Worm (Caenorhabditis elegans) whole organism, mixed stage, embryonic: ENCODE measurements around the gene cest-30.

Source experiments
- M03D4.4 ChIP-seq: sonication (generic microtip); optimal IDR thresholded peaks from 2 replicates; lab custom pipeline; 2017; ENCODE audit warnings: mild to moderate bottlenecking, missing genetic modification characterization, missing compliant biosample characterization
- blmp-1 ChIP-seq: fragments of 150-350 bp; optimal IDR thresholded peaks from 2 replicates; lab custom pipeline; 2014; ENCODE audit warnings: missing biosample characterization, missing genetic modification characterization
- ceh-39 ChIP-seq: fragments of 150-350 bp; optimal IDR thresholded peaks from 2 replicates; lab custom pipeline; 2014; ENCODE audit warnings: missing biosample characterization, missing genetic modification characterization
- ceh-43 ChIP-seq: fragments of 200-800 bp; sonication (Bioruptor generic); optimal IDR thresholded peaks from 2 replicates; lab custom pipeline; 2018; ENCODE audit warnings: mild to moderate bottlenecking, missing genetic modification characterization, moderate library complexity, missing compliant biosample characterization
- ceh-83 ChIP-seq: fragments of 200-800 bp; sonication (Bioruptor generic); optimal IDR thresholded peaks from 2 replicates; lab custom pipeline; 2018; ENCODE audit warnings: mild to moderate bottlenecking, missing genetic modification characterization, missing compliant biosample characterization
- ces-1 ChIP-seq: fragments of 150-350 bp; optimal IDR thresholded peaks from 2 replicates; lab custom pipeline; 2014; ENCODE audit warnings: missing biosample characterization, missing genetic modification reagents, missing genetic modification characterization
- cnd-1 ChIP-seq: fragments of 200-800 bp; sonication (Bioruptor generic); optimal IDR thresholded peaks from 2 replicates; lab custom pipeline; 2018; ENCODE audit warnings: mild to moderate bottlenecking, missing genetic modification characterization, missing compliant biosample characterization
- drap-1 ChIP-seq: fragments of 200-800 bp; sonication (Bioruptor generic); optimal IDR thresholded peaks from 3 replicates; lab custom pipeline; 2018; ENCODE audit warnings: mild to moderate bottlenecking, missing genetic modification characterization, missing compliant biosample characterization
- elt-1 ChIP-seq: sonication (generic microtip); optimal IDR thresholded peaks from 2 replicates; lab custom pipeline; 2017; ENCODE audit warnings: missing genetic modification characterization, mild to moderate bottlenecking, missing compliant biosample characterization, antibody characterized with exemption, moderate library complexity, borderline replicate concordance; ENCODE audit not compliant: insufficient read depth
- elt-3 ChIP-seq: fragments of 150-350 bp; optimal IDR thresholded peaks from 2 replicates; lab custom pipeline; 2014; ENCODE audit warnings: missing biosample characterization, missing genetic modification characterization
- ham-2 ChIP-seq: fragments of 200-800 bp; sonication (Bioruptor generic); optimal IDR thresholded peaks from 2 replicates; lab custom pipeline; 2018; ENCODE audit warnings: mild to moderate bottlenecking, missing genetic modification characterization, missing compliant biosample characterization
- hlh-1 ChIP-seq: fragments of 150-350 bp; optimal IDR thresholded peaks from 2 replicates; lab custom pipeline; 2014; ENCODE audit warnings: missing biosample characterization, missing genetic modification reagents, missing genetic modification characterization
- lin-32 ChIP-seq: fragments of 200-800 bp; sonication (Bioruptor generic); optimal IDR thresholded peaks from 2 replicates; lab custom pipeline; 2018; ENCODE audit warnings: mild to moderate bottlenecking, missing genetic modification characterization, missing compliant biosample characterization
- mab-5 ChIP-seq: fragments of 150-350 bp; optimal IDR thresholded peaks from 2 replicates; lab custom pipeline; 2014; ENCODE audit warnings: missing biosample characterization, missing genetic modification characterization
- mep-1 ChIP-seq: fragments of 150-350 bp; optimal IDR thresholded peaks from 2 replicates; lab custom pipeline; 2017; ENCODE audit warnings: missing biosample characterization, missing genetic modification reagents, missing genetic modification characterization, inconsistent platforms
- mls-2 ChIP-seq: sonication (generic microtip); optimal IDR thresholded peaks from 2 replicates; lab custom pipeline; 2016; ENCODE audit warnings: mild to moderate bottlenecking, missing genetic modification characterization, moderate library complexity, missing compliant biosample characterization
- nhr-2 ChIP-seq: fragments of 150-350 bp; optimal IDR thresholded peaks from 2 replicates; lab custom pipeline; 2014; ENCODE audit warnings: missing biosample characterization, missing genetic modification characterization
- nhr-237 ChIP-seq: fragments of 150-350 bp; optimal IDR thresholded peaks from 2 replicates; lab custom pipeline; 2014; ENCODE audit warnings: missing biosample characterization, missing genetic modification characterization
- nhr-76 ChIP-seq: sonication (generic microtip); optimal IDR thresholded peaks from 2 replicates; lab custom pipeline; 2017; ENCODE audit warnings: missing biosample characterization, missing genetic modification characterization
- pha-4 ChIP-seq: fragments of 150-350 bp; optimal IDR thresholded peaks from 2 replicates; lab custom pipeline; 2018; ENCODE audit warnings: missing biosample characterization, missing genetic modification reagents, missing genetic modification characterization
- sem-2 ChIP-seq: fragments of 200-800 bp; sonication (Bioruptor generic); optimal IDR thresholded peaks from 2 replicates; lab custom pipeline; 2018; ENCODE audit warnings: mild to moderate bottlenecking, missing genetic modification characterization, missing compliant biosample characterization
- snpc-4 ChIP-seq: fragments of 150-350 bp; optimal IDR thresholded peaks from 2 replicates; lab custom pipeline; 2014; ENCODE audit warnings: missing biosample characterization, missing genetic modification characterization
- sptf-1 ChIP-seq: sonication (generic microtip); optimal IDR thresholded peaks from 2 replicates; lab custom pipeline; 2017; ENCODE audit warnings: mild to moderate bottlenecking, missing genetic modification characterization, moderate library complexity, missing compliant biosample characterization
- tbx-8 ChIP-seq: fragments of 200-800 bp; sonication (Bioruptor generic); optimal IDR thresholded peaks from 2 replicates; lab custom pipeline; 2018; ENCODE audit warnings: mild to moderate bottlenecking, missing genetic modification characterization, moderate library complexity, missing compliant biosample characterization
- unc-39 ChIP-seq: fragments of 150-350 bp; optimal IDR thresholded peaks from 2 replicates; lab custom pipeline; 2014; ENCODE audit warnings: missing biosample characterization, missing genetic modification characterization
- unc-62 ChIP-seq: fragments of 150-350 bp; optimal IDR thresholded peaks from 2 replicates; lab custom pipeline; 2014; ENCODE audit warnings: missing biosample characterization, missing genetic modification reagents, missing genetic modification characterization
- zip-8 ChIP-seq: fragments of 150-350 bp; optimal IDR thresholded peaks from 2 replicates; lab custom pipeline; 2014; ENCODE audit warnings: missing biosample characterization, missing genetic modification characterization
- ztf-11 ChIP-seq: fragments of 150-350 bp; optimal IDR thresholded peaks from 2 replicates; lab custom pipeline; 2014; ENCODE audit warnings: missing biosample characterization, missing genetic modification characterization

The cest-30 gene

ce11 chrV:5228513-5228912 lies 34.4 kb downstream of the cest-30 start:
- TF ChIP-seq elt-1 (tag; lab: Kevin White, UChicago) (no peak), zip-8 (tag; lab: Kevin White, UChicago) (no peak), sptf-1 (tag; lab: Kevin White, UChicago) (no peak), unc-62 (no peak), nhr-76 (tag; lab: Kevin White, UChicago) (no peak), ceh-39 (no peak), pha-4 (tag; lab: Kevin White, UChicago) (no peak), blmp-1 (tag; lab: Kevin White, UChicago) (no peak), ces-1 (no peak), hlh-1 (no peak), drap-1 (GFP tag; lab: Kevin White, UChicago) (no peak)

- TF ChIP-seq zip-8 (tag; lab: Kevin White, UChicago) (no peak), unc-39 (tag; lab: Kevin White, UChicago) (no peak), mls-2 (tag; lab: Kevin White, UChicago) (no peak), snpc-4 (tag; lab: Kevin White, UChicago) (no peak), tbx-8 (GFP tag; lab: Kevin White, UChicago) (no peak), mab-5 (tag; lab: Kevin White, UChicago) (no peak), ces-1 (no peak), nhr-2 (tag; lab: Kevin White, UChicago) (no peak), mep-1 (tag; lab: Kevin White, UChicago) (no peak), ham-2 (GFP tag; lab: Kevin White, UChicago) (no peak), ceh-43 (GFP tag; lab: Kevin White, UChicago) (no peak), lin-32 (no peak), sem-2 (GFP tag; lab: Kevin White, UChicago) (no peak), ceh-83 (no peak), ztf-11 (tag; lab: Kevin White, UChicago) (no peak), M03D4.4 (tag; lab: Kevin White, UChicago) (no peak), elt-3 (tag; lab: Kevin White, UChicago) (no peak), nhr-237 (no peak)
Measured at ce11 chrV:5225660-5226059, 37.2 kb downstream of the cest-30 start.

ce11 chrV:5223044-5223443 lies 39.9 kb downstream of the cest-30 start, which contains the start of gene Y49G5B.1:
TSS of gene Y49G5B.1 (plus strand) at chrV:5223367.
- TF ChIP-seq sptf-1 (tag; lab: Kevin White, UChicago) (no peak), nhr-237 (no peak), nhr-76 (tag; lab: Kevin White, UChicago) (no peak), elt-3 (tag; lab: Kevin White, UChicago) (no peak), cnd-1 (no peak)

- no peak for TF ChIP-seq elt-1 (tag; lab: Kevin White, UChicago)
- TF ChIP-seq tbx-8 (GFP tag; lab: Kevin White, UChicago): no peak
- no peak for TF ChIP-seq nhr-237
- no peak for TF ChIP-seq nhr-2 (tag; lab: Kevin White, UChicago)
Measured at ce11 chrV:5213674-5214073, 49.2 kb downstream of the cest-30 start.
